Worm (Caenorhabditis elegans) whole organism, young adult: ENCODE measurements around the gene slc-17.9.

Experiments used
- B0019.2 ChIP-seq: fragments of 200-800 bp; sonication (Bioruptor generic); conservative IDR thresholded peaks from 2 replicates; pipeline ENCODE4 v1.3.6; 2022; ENCODE audit warnings: missing genetic modification reagents, missing genetic modification characterization, missing compliant biosample characterization
- B0336.3 ChIP-seq: fragments of 200-800 bp; sonication (Bioruptor generic); IDR thresholded peaks from 2 replicates; pipeline ENCODE4 v1.3.6; 2022; ENCODE audit warnings: missing genetic modification characterization, missing compliant biosample characterization
- C06A6.2 ChIP-seq: fragments of 200-800 bp; sonication (Bioruptor generic); conservative IDR thresholded peaks from 2 replicates; pipeline ENCODE4 v1.3.6; 2022; ENCODE audit warnings: missing genetic modification characterization, missing compliant biosample characterization
- D2030.7 ChIP-seq: fragments of 200-800 bp; sonication (Bioruptor generic); IDR thresholded peaks from 2 replicates; pipeline ENCODE4 v1.3.6; 2022; ENCODE audit warnings: missing genetic modification reagents, missing genetic modification characterization, missing compliant biosample characterization
- F52B5.7 ChIP-seq: sonication (generic microtip); optimal IDR thresholded peaks from 2 replicates; lab custom pipeline; 2016; ENCODE audit warnings: mild to moderate bottlenecking, missing genetic modification characterization, missing compliant biosample characterization
- Y95B8A.8 ChIP-seq: fragments of 200-800 bp; sonication (Bioruptor generic); IDR thresholded peaks from 2 replicates; pipeline ENCODE4 v1.3.6; 2022; ENCODE audit warnings: missing genetic modification reagents, missing genetic modification characterization, missing compliant biosample characterization
- ZK185.1 ChIP-seq: sonication (generic microtip); optimal IDR thresholded peaks from 2 replicates; lab custom pipeline; 2016; ENCODE audit warnings: mild to moderate bottlenecking, missing genetic modification characterization, missing compliant biosample characterization; ENCODE audit not compliant: poor library complexity, severe bottlenecking
- aptf-3 ChIP-seq: fragments of 200-800 bp; sonication (Bioruptor generic); IDR thresholded peaks from 2 replicates; pipeline ENCODE4 v1.3.6; 2022; ENCODE audit warnings: missing genetic modification characterization, missing compliant biosample characterization
- attf-3 ChIP-seq: fragments of 200-800 bp; sonication (Bioruptor generic); conservative IDR thresholded peaks from 2 replicates; pipeline ENCODE4 v1.3.6; 2022; ENCODE audit warnings: missing genetic modification reagents, missing genetic modification characterization, missing compliant biosample characterization
- attf-5 ChIP-seq: fragments of 200-800 bp; sonication (Bioruptor generic); optimal IDR thresholded peaks from 2 replicates; lab custom pipeline; 2018; ENCODE audit warnings: mild to moderate bottlenecking, missing genetic modification characterization, missing compliant biosample characterization
- cebp-2 ChIP-seq: fragments of 200-800 bp; sonication (Bioruptor generic); IDR thresholded peaks from 2 replicates; pipeline ENCODE4 v1.3.6; 2022; ENCODE audit warnings: missing genetic modification characterization, missing compliant biosample characterization
- ceh-100 ChIP-seq: fragments of 200-800 bp; sonication (Bioruptor generic); IDR thresholded peaks from 2 replicates; pipeline ENCODE4 v1.3.6; 2022; ENCODE audit warnings: missing genetic modification reagents, missing genetic modification characterization, missing compliant biosample characterization
- ceh-58 ChIP-seq: fragments of 200-800 bp; sonication (Bioruptor generic); IDR thresholded peaks from 2 replicates; pipeline ENCODE4 v1.3.6; 2022; ENCODE audit warnings: missing genetic modification characterization, missing compliant biosample characterization
- ets-4 ChIP-seq: fragments of 200-800 bp; sonication (Bioruptor generic); optimal IDR thresholded peaks from 2 replicates; lab custom pipeline; 2018; ENCODE audit warnings: mild to moderate bottlenecking, missing genetic modification characterization, missing compliant biosample characterization
- hmg-1.2 ChIP-seq: fragments of 200-800 bp; sonication (Bioruptor generic); IDR thresholded peaks from 2 replicates; pipeline ENCODE4 v1.3.6; 2022; ENCODE audit warnings: missing genetic modification reagents, missing genetic modification characterization, missing compliant biosample characterization
- hmg-20 ChIP-seq: fragments of 200-800 bp; sonication (Bioruptor generic); IDR thresholded peaks from 2 replicates; pipeline ENCODE4 v1.3.6; 2022; ENCODE audit warnings: missing genetic modification reagents, missing genetic modification characterization, missing compliant biosample characterization
- let-607 ChIP-seq, 2 experiments: fragments of 200-800 bp in 1 of 2; sonication (Bioruptor generic) in 1 of 2; sonication (generic microtip) in 1 of 2; optimal IDR thresholded peaks; 2 replicates each; lab custom pipeline; 2016 to 2018; ENCODE audit warnings: mild to moderate bottlenecking in 2 of 2, missing compliant biosample characterization in 2 of 2, missing genetic modification characterization in 2 of 2, moderate library complexity in 2 of 2, missing genotype in 1 of 2
- lsl-1 ChIP-seq: fragments of 200-800 bp; sonication (Bioruptor generic); optimal IDR thresholded peaks from 2 replicates; lab custom pipeline; 2018; ENCODE audit warnings: mild to moderate bottlenecking, missing genetic modification characterization, moderate library complexity, missing compliant biosample characterization
- lsy-27 ChIP-seq: sonication (generic microtip); optimal IDR thresholded peaks from 2 replicates; lab custom pipeline; 2017; ENCODE audit warnings: missing genetic modification characterization, mild to moderate bottlenecking, missing compliant biosample characterization, antibody characterized with exemption, missing genotype, borderline replicate concordance; ENCODE audit not compliant: insufficient read depth
- mes-4 ChIP-seq: sonication (generic microtip); optimal IDR thresholded peaks from 2 replicates; lab custom pipeline; 2016; ENCODE audit warnings: missing genotype, missing genetic modification characterization, missing compliant biosample characterization
- nfyb-1 ChIP-seq: fragments of 200-800 bp; sonication (Bioruptor generic); IDR thresholded peaks from 2 replicates; pipeline ENCODE4 v1.3.6; 2022; ENCODE audit warnings: missing genetic modification reagents, missing genetic modification characterization, missing compliant biosample characterization
- nhr-27 ChIP-seq: fragments of 200-800 bp; sonication (Bioruptor generic); optimal IDR thresholded peaks from 2 replicates; lab custom pipeline; 2018; ENCODE audit warnings: mild to moderate bottlenecking, missing genetic modification characterization, moderate library complexity, missing compliant biosample characterization
- snpc-3.4 ChIP-seq: sonication (generic microtip); optimal IDR thresholded peaks from 2 replicates; lab custom pipeline; 2017; ENCODE audit warnings: missing genetic modification characterization, mild to moderate bottlenecking, missing compliant biosample characterization, antibody characterized with exemption, moderate library complexity, missing genotype, missing genetic modification reagents
- tbx-9 ChIP-seq: sonication (generic microtip); optimal IDR thresholded peaks from 2 replicates; lab custom pipeline; 2016; ENCODE audit warnings: borderline replicate concordance, missing genetic modification characterization, inconsistent platforms, missing compliant biosample characterization
- zim-3 ChIP-seq: sonication (generic microtip); optimal IDR thresholded peaks from 2 replicates; lab custom pipeline; 2017; ENCODE audit warnings: mild to moderate bottlenecking, missing genetic modification characterization, moderate library complexity, missing compliant biosample characterization
- ztf-18 ChIP-seq: sonication (generic microtip); optimal IDR thresholded peaks from 2 replicates; lab custom pipeline; 2016; ENCODE audit warnings: missing genotype, mild to moderate bottlenecking, missing genetic modification characterization, missing compliant biosample characterization

Gene slc-17.9

DNA sequence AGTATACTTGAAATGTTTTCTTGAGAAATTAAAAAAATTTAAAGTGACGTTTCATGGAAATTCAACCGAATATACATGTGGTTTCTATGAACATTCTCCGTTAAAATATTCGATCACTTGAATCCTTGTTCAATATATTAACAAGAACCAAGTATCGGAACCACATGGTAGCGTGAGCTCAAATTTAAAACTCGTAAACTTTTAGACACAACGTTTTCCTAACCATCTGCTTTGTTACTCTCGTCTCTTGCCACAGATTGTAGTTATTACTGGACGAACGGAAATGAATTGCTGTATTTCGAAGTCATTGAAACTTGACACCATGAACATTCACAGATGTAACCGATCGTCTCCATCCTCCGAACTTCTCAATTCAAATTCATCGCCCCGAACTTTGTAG is 45.7 kb downstream of the slc-17.9 start (continued):
- TF ChIP-seq ZK185.1 (tag; lab: Kevin White, UChicago) (no peak), lsy-27 (tag; lab: Kevin White, UChicago) (no peak), lsl-1 (no peak), mes-4 (tag; lab: Kevin White, UChicago) (no peak), hmg-1.2 (GFP tag; lab: Robert Waterston, UW) (no peak)

DNA sequence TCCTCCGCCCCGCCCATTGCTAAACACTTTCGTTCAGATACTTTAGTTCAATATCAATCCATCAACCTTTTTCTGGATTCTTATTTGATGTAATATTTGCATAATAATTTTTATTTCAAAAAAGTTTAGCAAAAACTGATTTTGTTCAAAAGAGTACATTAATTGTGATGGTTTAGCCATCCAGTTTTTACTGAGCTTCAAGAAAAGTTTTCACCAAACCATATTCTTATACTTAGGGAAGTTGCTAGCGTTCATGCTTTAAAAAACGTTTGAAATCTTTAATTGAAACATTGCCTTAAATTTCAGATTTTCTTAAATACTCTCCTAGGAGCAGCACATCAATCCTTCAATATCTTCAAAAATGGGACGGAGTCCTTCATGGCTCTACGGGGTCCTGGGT is 47.5 kb downstream of the slc-17.9 start, which contains the start of gene him-4:
TSS of gene him-4 (plus strand) at position 301 of the 400 bp plus-strand sequence.
- no peak for TF ChIP-seq hmg-20 (GFP tag; lab: Robert Waterston, UW)
- no peak for TF ChIP-seq B0019.2 (GFP tag; lab: Robert Waterston, UW)
- TF ChIP-seq let-607 (tag; optimal IDR thresholded peaks at IDR 0.05; lab: Kevin White, UChicago): no peak
- no peak for TF ChIP-seq F52B5.7
- no peak for TF ChIP-seq ets-4 (GFP tag; lab: Kevin White, UChicago)
- no peak for TF ChIP-seq snpc-3.4 (tag; lab: Kevin White, UChicago)
- TF ChIP-seq ceh-58 (GFP tag; lab: Robert Waterston, UW): no peak
- TF ChIP-seq aptf-3: no peak

DNA sequence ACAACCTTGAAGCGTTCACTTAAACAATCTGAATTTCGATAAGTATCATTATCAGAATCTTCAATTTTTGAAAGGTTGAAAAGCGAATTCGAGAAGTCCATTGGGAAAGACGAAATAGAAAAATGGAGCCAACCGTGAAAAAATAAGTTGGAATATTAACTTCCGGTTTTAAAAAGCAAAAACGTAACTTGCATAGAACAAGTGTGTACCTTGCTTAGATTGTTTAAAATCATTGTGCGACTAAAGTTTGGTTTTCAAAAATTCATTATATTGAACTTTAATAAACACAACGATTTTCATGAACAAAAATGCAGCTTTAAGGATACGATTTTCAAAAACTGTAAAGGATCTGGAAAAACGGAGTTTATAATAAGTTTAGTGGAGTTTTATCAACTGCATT is 51.1 kb downstream of the slc-17.9 start, which contains the start of gene F15G9.2:
TSS of gene F15G9.2 (minus strand) at position 101 of the 400 bp plus-strand sequence.
- TF ChIP-seq tbx-9 (no peak), cebp-2 (GFP tag; lab: Robert Waterston, UW) (no peak), C06A6.2 (GFP tag; lab: Robert Waterston, UW) (no peak), ceh-100 (GFP tag; lab: Robert Waterston, UW) (no peak), zim-3 (no peak), nhr-27 (tag; lab: Kevin White, UChicago) (no peak), B0336.3 (GFP tag; lab: Robert Waterston, UW) (no peak), nfyb-1 (GFP tag; lab: Robert Waterston, UW) (no peak), ztf-18 (tag; lab: Kevin White, UChicago) (no peak), attf-3 (GFP tag; lab: Robert Waterston, UW) (no peak), attf-5 (GFP tag; lab: Kevin White, UChicago) (no peak), D2030.7 (GFP tag; lab: Robert Waterston, UW) (no peak), Y95B8A.8 (no peak)
